Worm (Caenorhabditis elegans) whole organism, dauer: ENCODE results near the gene nhr-127.

Experiments
- unc-62 ChIP-seq: sonication (generic microtip); optimal IDR thresholded peaks from 2 replicates; lab custom pipeline; 2017; ENCODE audit warnings: missing biosample characterization, missing genetic modification reagents, missing genetic modification characterization

Gene nhr-127

DNA sequence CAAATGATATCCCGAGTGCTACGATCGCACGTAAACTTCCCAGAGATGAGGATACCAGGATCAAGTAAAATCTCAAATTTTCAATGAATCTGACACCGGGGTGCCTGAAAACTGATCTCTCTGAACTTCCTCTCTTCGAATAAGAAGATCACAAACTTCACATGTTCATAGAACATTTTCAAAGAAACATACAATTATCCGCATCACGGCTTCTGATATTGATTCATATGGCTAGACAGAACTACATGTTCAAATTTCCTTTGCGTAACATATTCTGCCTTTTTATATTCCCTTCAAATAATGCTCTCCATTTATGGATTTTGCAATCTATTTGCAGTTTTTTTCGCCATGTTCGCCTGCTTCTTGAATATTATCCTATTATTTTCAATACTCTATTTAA is 37.3 kb downstream of the nhr-127 start, which contains the start of gene srbc-83:
TSS of gene srbc-83 (plus strand) at position 301 of the 400 bp plus-strand sequence.
- TF ChIP-seq unc-62 (GFP tag; lab: Kevin White, UChicago) = no peak

- TF ChIP-seq unc-62 (GFP tag; lab: Kevin White, UChicago) = no peak
These were observed 38.9 kb downstream of the nhr-127 start, which contains the start of gene srbc-84 for ce11 chrV:16298669-16299068. TSS of gene srbc-84 (plus strand) at chrV:16298969.

DNA sequence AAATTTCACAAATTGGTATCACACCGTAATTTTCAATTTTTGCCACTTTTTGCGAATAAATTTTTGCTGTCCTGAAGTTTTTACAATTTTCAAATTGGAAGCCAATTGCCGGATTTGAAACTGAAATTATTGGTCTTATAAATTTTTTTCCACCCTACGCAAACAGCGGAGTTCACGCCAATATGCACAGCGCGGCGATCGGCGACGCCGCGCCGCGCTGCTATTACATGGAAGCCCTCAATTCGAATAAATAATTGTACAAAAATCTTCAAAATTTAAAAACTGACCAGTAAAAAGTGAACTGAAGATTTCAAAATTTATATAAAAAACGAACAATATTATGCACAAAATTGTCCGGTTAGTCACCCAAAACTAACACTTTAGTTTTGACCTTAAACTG is 40.0 kb downstream of the nhr-127 start:
- no peak for TF ChIP-seq unc-62 (GFP tag; lab: Kevin White, UChicago)

ce11 chrV:16300276-16300675 is 40.5 kb downstream of the nhr-127 start, which contains the start of gene srbc-82:
TSS of gene srbc-82 (plus strand) at chrV:16300576.
- TF ChIP-seq unc-62 (GFP tag; lab: Kevin White, UChicago) = no peak

DNA sequence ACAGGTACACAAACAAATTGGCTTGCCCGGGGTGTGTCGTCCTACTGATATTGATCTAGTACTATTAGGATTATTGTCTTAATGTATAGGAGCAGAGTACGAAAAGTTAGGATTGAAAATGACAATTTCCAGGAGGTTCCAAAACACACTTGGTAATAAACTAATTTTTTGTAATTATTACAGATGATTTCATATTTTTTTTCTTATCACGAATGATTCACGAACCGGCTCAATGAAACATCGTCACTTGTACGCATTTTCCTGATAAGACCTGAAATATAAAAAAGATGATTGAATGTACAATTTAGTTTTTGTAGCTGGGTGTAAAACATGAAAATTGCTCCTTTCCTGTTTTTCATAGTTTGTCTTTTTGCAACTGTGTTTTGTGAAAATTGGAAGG is 42.7 kb downstream of the nhr-127 start, which contains the start of the genes C31A11.13 and oac-6:
TSS of gene C31A11.13 (minus strand) at position 113 of the 400 bp plus-strand sequence.
TSS of gene oac-6 (plus strand) at position 279 of the 400 bp plus-strand sequence.
- TF ChIP-seq unc-62 (GFP tag; lab: Kevin White, UChicago) = no peak

- no peak for TF ChIP-seq unc-62 (GFP tag; lab: Kevin White, UChicago)
These were observed 47.5 kb downstream of the nhr-127 start, which contains the start of gene srxa-7 for ce11 chrV:16307253-16307652. TSS of gene srxa-7 (plus strand) at chrV:16307553.

DNA sequence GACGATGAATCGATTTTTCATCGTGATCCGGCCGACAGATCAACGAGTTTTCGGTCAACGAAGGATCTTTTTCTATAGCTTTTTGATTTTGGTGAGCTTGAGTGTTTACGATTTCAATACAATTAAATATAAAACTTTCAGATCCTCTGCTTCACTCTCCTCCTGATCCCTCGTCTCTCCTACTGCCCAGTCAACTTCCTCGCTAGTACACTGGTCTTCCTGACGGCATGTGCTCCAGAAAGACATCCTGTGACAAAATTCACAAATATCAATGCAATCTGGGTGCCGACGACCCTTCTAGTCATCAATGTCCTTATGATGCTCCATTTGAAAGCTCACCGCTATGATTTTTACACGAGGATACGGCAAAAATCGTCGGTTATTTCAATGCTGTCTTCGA is 48.6 kb downstream of the nhr-127 start:
- TF ChIP-seq unc-62 (GFP tag; lab: Kevin White, UChicago) = no peak

- TF ChIP-seq unc-62 (GFP tag; lab: Kevin White, UChicago) = no peak
These were observed 49.7 kb downstream of the nhr-127 start, which contains the start of gene oac-7 for ce11 chrV:16309523-16309922. TSS of gene oac-7 (plus strand) at chrV:16309805.
